Fruit fly (Drosophila melanogaster) whole organism, embryonic: ENCODE data around the gene CG2267.

Experiments used
- B-H1 ChIP-seq: fragments of 200-800 bp; sonication (Bioruptor generic); IDR thresholded peaks from 3 replicates; pipeline ENCODE4 v1.3.6; 2022; ENCODE audit warnings: missing biosample characterization, missing genetic modification characterization
- CG10147 ChIP-seq: fragments of 200-800 bp; sonication (Bioruptor generic); optimal IDR thresholded peaks from 2 replicates; lab custom pipeline; 2019; ENCODE audit warnings: missing biosample characterization, mild to moderate bottlenecking, missing genetic modification characterization, moderate library complexity
- CG11398 ChIP-seq: fragments of 200-800 bp; sonication (Bioruptor generic); optimal IDR thresholded peaks from 2 replicates; lab custom pipeline; 2016; ENCODE audit warnings: missing biosample characterization, missing genetic modification characterization
- CG11456 ChIP-seq: fragments of 200-800 bp; sonication (Bioruptor generic); IDR thresholded peaks from 3 replicates; pipeline ENCODE4 v1.3.6; 2022; ENCODE audit warnings: missing biosample characterization, missing genetic modification characterization
- CG12219 ChIP-seq: fragments of 200-800 bp; sonication (Bioruptor generic); optimal IDR thresholded peaks from 3 replicates; lab custom pipeline; 2018; ENCODE audit warnings: missing biosample characterization, mild to moderate bottlenecking, missing genetic modification characterization
- CG14014 ChIP-seq: fragments of 200-800 bp; sonication (Bioruptor generic); IDR thresholded peaks from 2 replicates; pipeline ENCODE4 v1.3.6; 2022; ENCODE audit warnings: missing biosample characterization, missing genetic modification characterization
- CG14710 ChIP-seq: fragments of 200-800 bp; sonication (Bioruptor generic); optimal IDR thresholded peaks from 3 replicates; lab custom pipeline; 2019; ENCODE audit warnings: missing biosample characterization, mild to moderate bottlenecking, missing genetic modification characterization, moderate library complexity
- CG17328 ChIP-seq: fragments of 200-800 bp; sonication (Bioruptor generic); IDR thresholded peaks from 2 replicates; pipeline ENCODE4 v1.3.6; 2022; ENCODE audit warnings: missing biosample characterization, missing genetic modification characterization
- CG17568 ChIP-seq: fragments of 200-800 bp; sonication (Bioruptor generic); optimal IDR thresholded peaks from 2 replicates; lab custom pipeline; 2018; ENCODE audit warnings: missing biosample characterization, mild to moderate bottlenecking, missing genetic modification characterization, moderate library complexity
- CG17612 ChIP-seq: fragments of 200-800 bp; sonication (Bioruptor generic); IDR thresholded peaks from 2 replicates; pipeline ENCODE4 v1.3.6; 2022; ENCODE audit warnings: missing biosample characterization, missing genetic modification characterization
- CG18619 ChIP-seq: fragments of 200-800 bp; sonication (Bioruptor generic); optimal IDR thresholded peaks from 3 replicates; lab custom pipeline; 2017; ENCODE audit warnings: missing biosample characterization, mild to moderate bottlenecking, missing genetic modification characterization
- CG2199 ChIP-seq: fragments of 200-800 bp; sonication (Bioruptor generic); IDR thresholded peaks from 3 replicates; pipeline ENCODE4 v1.3.6; 2022; ENCODE audit warnings: missing biosample characterization, missing genetic modification characterization
- CG30431 ChIP-seq: fragments of 200-800 bp; sonication (Bioruptor generic); optimal IDR thresholded peaks from 2 replicates; lab custom pipeline; 2017; ENCODE audit warnings: missing biosample characterization, missing genetic modification characterization
- CG31388 ChIP-seq: fragments of 200-800 bp; sonication (Bioruptor generic); optimal IDR thresholded peaks from 2 replicates; lab custom pipeline; 2016; ENCODE audit warnings: missing biosample characterization, missing genetic modification characterization
- CG32532 ChIP-seq: fragments of 200-800 bp; sonication (Bioruptor generic); IDR thresholded peaks from 2 replicates; pipeline ENCODE4 v1.3.6; 2022; ENCODE audit warnings: missing biosample characterization, missing genetic modification characterization
- CG4404 ChIP-seq: fragments of 200-800 bp; sonication (Bioruptor generic); IDR thresholded peaks from 2 replicates; pipeline ENCODE4 v1.3.6; 2022; ENCODE audit warnings: missing biosample characterization, missing genetic modification characterization
- CG9215 ChIP-seq: fragments of 200-800 bp; sonication (Bioruptor generic); IDR thresholded peaks from 2 replicates; pipeline ENCODE4 v1.3.6; 2022; ENCODE audit warnings: missing biosample characterization, missing genetic modification characterization
- Dip3 ChIP-seq: fragments of 200-800 bp; sonication (Bioruptor generic); optimal IDR thresholded peaks from 3 replicates; lab custom pipeline; 2016; ENCODE audit warnings: missing biosample characterization, missing genetic modification characterization
- Doc2 ChIP-seq: fragments of 200-800 bp; sonication (Bioruptor generic); IDR thresholded peaks from 2 replicates; pipeline ENCODE4 v1.3.6; 2022; ENCODE audit warnings: missing biosample characterization, missing genetic modification characterization
- Drgx ChIP-seq: fragments of 200-800 bp; sonication (Bioruptor generic); IDR thresholded peaks from 2 replicates; pipeline ENCODE4 v1.3.6; 2022; ENCODE audit warnings: missing biosample characterization, missing genetic modification characterization
- Hr51 ChIP-seq, 2 experiments: fragments of 200-800 bp; sonication (Bioruptor generic); optimal IDR thresholded peaks; 2 replicates in 1 of 2; 3 replicates in 1 of 2; lab custom pipeline; 2016 to 2018; ENCODE audit warnings: missing biosample characterization in 2 of 2, missing genetic modification characterization in 2 of 2, mild to moderate bottlenecking in 1 of 2, moderate library complexity in 1 of 2
- Hsf ChIP-seq: fragments of 200-800 bp; sonication (Bioruptor generic); optimal IDR thresholded peaks from 3 replicates; lab custom pipeline; 2016; ENCODE audit warnings: missing biosample characterization, missing genetic modification characterization
- Jarid2 ChIP-seq: fragments of 200-800 bp; sonication (Bioruptor generic); optimal IDR thresholded peaks from 3 replicates; lab custom pipeline; 2017; ENCODE audit warnings: mild to moderate bottlenecking, missing biosample characterization, missing genetic modification reagents, missing genetic modification characterization
- MBD-R2 ChIP-seq: fragments of 200-800 bp; sonication (Bioruptor generic); IDR thresholded peaks from 2 replicates; pipeline ENCODE4 v1.3.6; 2022; ENCODE audit warnings: missing biosample characterization, missing genetic modification characterization
- NK7.1 ChIP-seq: fragments of 200-800 bp; sonication (Bioruptor generic); optimal IDR thresholded peaks from 3 replicates; lab custom pipeline; 2016; ENCODE audit warnings: missing biosample characterization, missing genetic modification characterization
- Sox100B ChIP-seq: fragments of 200-800 bp; sonication (Bioruptor generic); optimal IDR thresholded peaks from 3 replicates; lab custom pipeline; 2018; ENCODE audit warnings: missing biosample characterization, mild to moderate bottlenecking, missing genetic modification characterization
- Stat92E ChIP-seq, 3 experiments: fragments of >200 bp in 2 of 3; fragments of 200-800 bp in 1 of 3; sonication (Bioruptor generic) in 1 of 3; optimal IDR thresholded peaks; 2 replicates each; lab custom pipeline; 2017 to 2019; ENCODE audit warnings: missing biosample characterization in 3 of 3, missing genetic modification characterization in 3 of 3, mild to moderate bottlenecking in 1 of 3, moderate library complexity in 1 of 3
- Xbp1 ChIP-seq: fragments of 200-800 bp; sonication (Bioruptor generic); optimal IDR thresholded peaks from 3 replicates; lab custom pipeline; 2016; ENCODE audit warnings: missing biosample characterization, mild to moderate bottlenecking, missing genetic modification characterization
- Xrp1 ChIP-seq: fragments of 200-800 bp; sonication (Bioruptor generic); IDR thresholded peaks from 2 replicates; pipeline ENCODE4 v1.3.6; 2022; ENCODE audit warnings: missing biosample characterization, missing genetic modification characterization
- ab ChIP-seq: fragments of 200-800 bp; sonication (Bioruptor generic); optimal IDR thresholded peaks from 2 replicates; lab custom pipeline; 2016; ENCODE audit warnings: missing biosample characterization, missing genetic modification characterization
- aop ChIP-seq: fragments of 200-800 bp; sonication (Bioruptor generic); IDR thresholded peaks from 2 replicates; pipeline ENCODE4 v1.3.6; 2022; ENCODE audit warnings: missing biosample characterization, missing genetic modification characterization
- ap ChIP-seq: fragments of 200-800 bp; sonication (Bioruptor generic); IDR thresholded peaks from 2 replicates; pipeline ENCODE4 v1.3.6; 2022; ENCODE audit warnings: missing biosample characterization, missing genetic modification characterization
- bigmax ChIP-seq: fragments of 200-800 bp; sonication (Bioruptor generic); optimal IDR thresholded peaks from 2 replicates; lab custom pipeline; 2018; ENCODE audit warnings: missing biosample characterization, mild to moderate bottlenecking, missing genetic modification characterization
- dimm ChIP-seq: fragments of 200-800 bp; sonication (Bioruptor generic); IDR thresholded peaks from 2 replicates; pipeline ENCODE4 v1.3.6; 2022; ENCODE audit warnings: missing biosample characterization, missing genetic modification characterization
- dpn ChIP-seq, 2 experiments: fragments of 200-800 bp; sonication (Bioruptor generic); optimal IDR thresholded peaks; 3 replicates each; lab custom pipeline; 2016; ENCODE audit warnings: missing biosample characterization in 2 of 2, missing genetic modification characterization in 2 of 2
- eve ChIP-seq, 2 experiments: fragments of >200 bp; optimal IDR thresholded peaks; 2 replicates each; lab custom pipeline; 2017; ENCODE audit warnings: missing biosample characterization in 2 of 2, missing genetic modification characterization in 2 of 2
- fu2 ChIP-seq: fragments of 200-800 bp; sonication (Bioruptor generic); optimal IDR thresholded peaks from 2 replicates; lab custom pipeline; 2016; ENCODE audit warnings: missing biosample characterization, missing genetic modification characterization
- gro ChIP-seq: fragments of 200-800 bp; sonication (Bioruptor generic); optimal IDR thresholded peaks from 2 replicates; lab custom pipeline; 2016; ENCODE audit warnings: missing biosample characterization, missing genetic modification characterization
- kah ChIP-seq: fragments of 200-800 bp; sonication (Bioruptor generic); optimal IDR thresholded peaks from 2 replicates; lab custom pipeline; 2018; ENCODE audit warnings: missing biosample characterization, mild to moderate bottlenecking, missing genetic modification characterization
- kay ChIP-seq: fragments of 200-800 bp; sonication (Bioruptor generic); optimal IDR thresholded peaks from 2 replicates; lab custom pipeline; 2016; ENCODE audit warnings: missing biosample characterization, missing genetic modification characterization
- mld ChIP-seq: fragments of 200-800 bp; sonication (Bioruptor generic); IDR thresholded peaks from 3 replicates; pipeline ENCODE4 v1.3.6; 2022; ENCODE audit warnings: missing biosample characterization, missing genetic modification characterization; ENCODE audit not compliant: partially characterized antibody
- p53 ChIP-seq: fragments of 200-800 bp; sonication (Bioruptor generic); optimal IDR thresholded peaks from 2 replicates; lab custom pipeline; 2016; ENCODE audit warnings: missing biosample characterization, missing genetic modification characterization
- repo ChIP-seq: fragments of 200-800 bp; sonication (Bioruptor generic); optimal IDR thresholded peaks from 2 replicates; lab custom pipeline; 2016; ENCODE audit warnings: missing biosample characterization, missing genetic modification characterization
- rib ChIP-seq: fragments of 200-800 bp; sonication (Bioruptor generic); IDR thresholded peaks from 2 replicates; pipeline ENCODE4 v1.3.6; 2022; ENCODE audit warnings: missing biosample characterization, missing genetic modification characterization
- row ChIP-seq: fragments of 200-800 bp; sonication (Bioruptor generic); IDR thresholded peaks from 3 replicates; pipeline ENCODE4 v1.3.6; 2022; ENCODE audit warnings: missing biosample characterization, missing genetic modification characterization
- sob ChIP-seq: fragments of 200-800 bp; sonication (Bioruptor generic); IDR thresholded peaks from 2 replicates; pipeline ENCODE4 v1.3.6; 2022; ENCODE audit warnings: missing biosample characterization, missing genetic modification characterization
- sr ChIP-seq: fragments of 200-800 bp; sonication (Bioruptor generic); IDR thresholded peaks from 3 replicates; pipeline ENCODE4 v1.3.6; 2022; ENCODE audit warnings: missing biosample characterization, missing genetic modification characterization
- toy ChIP-seq: fragments of 200-800 bp; sonication (Bioruptor generic); IDR thresholded peaks from 2 replicates; pipeline ENCODE4 v1.3.6; 2022; ENCODE audit warnings: missing biosample characterization, missing genetic modification characterization
- tup ChIP-seq: fragments of 200-800 bp; sonication (Bioruptor generic); optimal IDR thresholded peaks from 2 replicates; lab custom pipeline; 2016; ENCODE audit warnings: missing biosample characterization, mild to moderate bottlenecking, missing genetic modification characterization, moderate library complexity
- usp ChIP-seq: fragments of >200 bp; optimal IDR thresholded peaks from 2 replicates; lab custom pipeline; 2017; ENCODE audit warnings: missing biosample characterization, missing genetic modification characterization

The CG2267 gene

dm6 chr3R:30600154-30601009 lies 28.4 kb downstream of the CG2267 start (continued):
- peak; percentile 96 for TF ChIP-seq CG32532 (GFP tag; lab: Robert Waterston, UW)
- peak; percentile 85 for TF ChIP-seq NK7.1
- peak; percentile 68; the same call in 1 of the 2 replicates for TF ChIP-seq MBD-R2 (GFP tag; lab: Robert Waterston, UW)
- peak; percentile 81 for TF ChIP-seq sr (GFP tag; lab: Robert Waterston, UW)
- peak; percentile 81 for TF ChIP-seq CG18619
- TF ChIP-seq bigmax (GFP tag; lab: Kevin White, UChicago) = no peak
- TF ChIP-seq Drgx = peak; percentile 96
- TF ChIP-seq B-H1 (GFP tag; lab: Robert Waterston, UW) = peak; percentile 95
- TF ChIP-seq Hr51 (GFP tag; optimal IDR thresholded peaks at IDR 0.05; lab: Kevin White, UChicago) = peak; percentile 84 to 94
- peak; percentile 90 for TF ChIP-seq Dip3 (GFP tag; lab: Kevin White, UChicago)
- TF ChIP-seq Jarid2 = peak; percentile 58
- TF ChIP-seq repo (GFP tag; lab: Kevin White, UChicago) = peak; percentile 80
- TF ChIP-seq dimm (GFP tag; lab: Robert Waterston, UW) = peak; percentile 77
- peak; percentile 81 for TF ChIP-seq CG14710 (tag; lab: Kevin White, UChicago)
- TF ChIP-seq eve (GFP tag; optimal IDR thresholded peaks at IDR 0.05; lab: Kevin White, UChicago) = peak in 1 of 2 experiments; percentile 94
- peak; percentile 90 for TF ChIP-seq Hsf (GFP tag; lab: Kevin White, UChicago)
- peak; percentile 90 for TF ChIP-seq CG12219
- TF ChIP-seq tup = peak; percentile 71
- TF ChIP-seq ab (GFP tag; lab: Kevin White, UChicago) = no peak
- peak; percentile 94 for TF ChIP-seq sob (GFP tag; lab: Robert Waterston, UW)
- TF ChIP-seq Xbp1 = peak; percentile 90
- peak; percentile 90 to 91 for TF ChIP-seq dpn (GFP tag; optimal IDR thresholded peaks at IDR 0.05; lab: Kevin White, UChicago)
- TF ChIP-seq CG14014 (GFP tag; lab: Robert Waterston, UW) = peak; percentile 93
- peak; percentile 92 for TF ChIP-seq CG11456
- TF ChIP-seq CG17328 = peak; percentile 96
- 0 out of 2 replicates have a peak, but pooled peaks have one; percentile 43 for TF ChIP-seq Doc2 (GFP tag; lab: Robert Waterston, UW)
- no peak for TF ChIP-seq usp (GFP tag; lab: Kevin White, UChicago)
- TF ChIP-seq fu2 (GFP tag; lab: Kevin White, UChicago) = peak; percentile 80
- TF ChIP-seq Xrp1 = peak; percentile 95
- TF ChIP-seq CG17612 (GFP tag; lab: Robert Waterston, UW) = peak; percentile 83
- peak; percentile 78 for TF ChIP-seq CG17568
- peak; percentile 70 for TF ChIP-seq kah (GFP tag; lab: Kevin White, UChicago)
- TF ChIP-seq CG2199 (GFP tag; lab: Robert Waterston, UW) = peak; percentile 83; the same call in 1 of the 3 replicates
- TF ChIP-seq mld (GFP tag; lab: Robert Waterston, UW) = no peak
- peak; percentile 51 for TF ChIP-seq CG4404 (GFP tag; lab: Robert Waterston, UW)
- peak; percentile 76 for TF ChIP-seq CG9215 (GFP tag; lab: Robert Waterston, UW)
- peak; percentile 90 for TF ChIP-seq rib (GFP tag; lab: Robert Waterston, UW)
- TF ChIP-seq CG10147 (GFP tag; lab: Kevin White, UChicago) = peak; percentile 89
- TF ChIP-seq aop = peak; percentile 81
- peak; percentile 76 for TF ChIP-seq CG30431
- TF ChIP-seq CG11398 = peak; percentile 67
- TF ChIP-seq ap (GFP tag; lab: Robert Waterston, UW) = peak; percentile 92
- TF ChIP-seq toy (GFP tag; lab: Robert Waterston, UW) = peak; percentile 87
- peak; percentile 88 for TF ChIP-seq CG31388 (GFP tag; lab: Kevin White, UChicago)
- peak; percentile 94 for TF ChIP-seq gro
- peak; percentile 94 for TF ChIP-seq row (GFP tag; lab: Robert Waterston, UW)
- peak; percentile 88 for TF ChIP-seq Sox100B (GFP tag; lab: Kevin White, UChicago)
- peak; percentile 83 for TF ChIP-seq kay (GFP tag; lab: Kevin White, UChicago)
- peak in 1 of 3 experiments; percentile 49 for TF ChIP-seq Stat92E (GFP tag; optimal IDR thresholded peaks at IDR 0.05; lab: Kevin White, UChicago)
- peak; percentile 66 for TF ChIP-seq p53 (GFP tag; lab: Kevin White, UChicago)
